Worm (Caenorhabditis elegans): ENCODE measurements around the gene srbc-40.

ce11 chrV:683858-684257 is 35.8 kb downstream of the srbc-40 start, which contains the start of gene F31F4.1:
- TF ChIP-seq ceh-82 (tag; optimal IDR thresholded peaks at IDR 0.05) (no peak), ceh-8 (GFP tag; optimal IDR thresholded peaks at IDR 0.05) (no peak)

Data from whole organism, L1 larva.